Worm (Caenorhabditis elegans): Measurements from ENCODE around the gene fbxb-60.

fbxb-60 gene

ce11 chrV:19293025-19293424, 4.6 kb upstream of the fbxb-60 start, which contains the start of gene F55C9.5:
F55C9.5 (minus strand) TSS chrV:19293125.
- TF ChIP-seq lin-39 (tag; optimal IDR thresholded peaks at IDR 0.05) (no peak), nhr-23 (tag; optimal IDR thresholded peaks at IDR 0.05) (no peak), alr-1 (tag; optimal IDR thresholded peaks at IDR 0.05) (no peak), gmeb-1 (tag; optimal IDR thresholded peaks at IDR 0.05) (no peak), lin-11 (tag; optimal IDR thresholded peaks at IDR 0.05) (no peak), lsy-2 (tag; optimal IDR thresholded peaks at IDR 0.05) (no peak), ceh-82 (tag; optimal IDR thresholded peaks at IDR 0.05) (no peak), unc-55 (GFP tag; optimal IDR thresholded peaks at IDR 0.05) (no peak), nhr-6 (tag; optimal IDR thresholded peaks at IDR 0.05) (no peak)

DNA sequence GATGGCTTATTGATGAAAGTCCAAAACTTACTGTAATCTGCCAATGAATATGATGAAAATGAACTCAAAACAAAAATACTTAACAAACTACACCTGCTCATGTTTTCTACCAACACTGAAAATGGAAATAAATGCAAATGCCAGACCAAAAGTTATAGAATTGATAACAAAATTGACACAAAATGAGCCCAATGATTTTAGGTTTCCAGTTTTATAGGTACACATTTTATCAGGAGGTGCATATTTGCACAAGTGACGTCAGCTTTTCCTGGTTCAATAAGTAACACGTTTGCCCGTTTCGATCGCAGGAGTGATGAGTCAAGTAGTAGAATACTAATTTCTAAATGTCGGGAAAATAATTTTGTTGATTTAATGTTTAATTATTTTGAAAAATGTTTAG, 887 bp upstream of the fbxb-60 start, which contains the start of gene F55C9.6:
Gene F55C9.6 (minus strand): TSS at position 101 of the 400 bp plus-strand sequence.
- TF ChIP-seq mbf-1 (tag; optimal IDR thresholded peaks at IDR 0.05) (no peak), gmeb-1 (tag; optimal IDR thresholded peaks at IDR 0.05) (no peak), crh-2 (tag; optimal IDR thresholded peaks at IDR 0.05) (no peak), sma-9 (GFP tag; optimal IDR thresholded peaks at IDR 0.05) (no peak), sma-9 (tag; optimal IDR thresholded peaks at IDR 0.05) (no peak), nhr-25 (tag; optimal IDR thresholded peaks at IDR 0.05) (no peak), R02D3.7 (tag; optimal IDR thresholded peaks at IDR 0.05) (no peak), ZK546.5 (tag; optimal IDR thresholded peaks at IDR 0.05) (no peak), nhr-12 (tag; optimal IDR thresholded peaks at IDR 0.05) (no peak), zag-1 (tag; optimal IDR thresholded peaks at IDR 0.05) (no peak), lin-39 (tag; optimal IDR thresholded peaks at IDR 0.05) (no peak), ceh-82 (tag; optimal IDR thresholded peaks at IDR 0.05) (no peak), lin-11 (tag; optimal IDR thresholded peaks at IDR 0.05) (no peak), F13H6.1 (tag; optimal IDR thresholded peaks at IDR 0.05) (no peak), elt-3 (tag; optimal IDR thresholded peaks at IDR 0.05) (no peak), unc-55 (GFP tag; optimal IDR thresholded peaks at IDR 0.05) (no peak), nhr-23 (tag; optimal IDR thresholded peaks at IDR 0.05) (no peak)

ce11 chrV:19299262-19299661, 1.7 kb downstream of the fbxb-60 start, which contains the start of gene F55C9.14:
F55C9.14 (plus strand) TSS chrV:19299562.
- no peak for TF ChIP-seq crh-2 (tag; optimal IDR thresholded peaks at IDR 0.05)
- TF ChIP-seq lsy-2 (tag; optimal IDR thresholded peaks at IDR 0.05) = no peak
- no peak for TF ChIP-seq unc-62 (GFP tag; optimal IDR thresholded peaks at IDR 0.05)
- no peak for TF ChIP-seq nhr-77 (tag; optimal IDR thresholded peaks at IDR 0.05)
- TF ChIP-seq ztf-11 (tag; optimal IDR thresholded peaks at IDR 0.05) = no peak
- TF ChIP-seq ama-1 (optimal IDR thresholded peaks at IDR 0.05) = no peak
- no peak for TF ChIP-seq peb-1 (tag; optimal IDR thresholded peaks at IDR 0.05)
- TF ChIP-seq egl-27 (tag; optimal IDR thresholded peaks at IDR 0.05) = no peak
- no peak for TF ChIP-seq elt-1 (tag; optimal IDR thresholded peaks at IDR 0.05)
- TF ChIP-seq F13H6.1 (tag; optimal IDR thresholded peaks at IDR 0.05) = no peak
- no peak for TF ChIP-seq sem-4 (tag; optimal IDR thresholded peaks at IDR 0.05)
- no peak for TF ChIP-seq mbf-1 (tag; optimal IDR thresholded peaks at IDR 0.05)
- TF ChIP-seq nhr-6 (tag; optimal IDR thresholded peaks at IDR 0.05) = no peak
- no peak for TF ChIP-seq nhr-10 (tag; optimal IDR thresholded peaks at IDR 0.05)
- TF ChIP-seq C34F6.9 (tag; optimal IDR thresholded peaks at IDR 0.05) = no peak
- TF ChIP-seq gmeb-1 (tag; optimal IDR thresholded peaks at IDR 0.05) = no peak

DNA sequence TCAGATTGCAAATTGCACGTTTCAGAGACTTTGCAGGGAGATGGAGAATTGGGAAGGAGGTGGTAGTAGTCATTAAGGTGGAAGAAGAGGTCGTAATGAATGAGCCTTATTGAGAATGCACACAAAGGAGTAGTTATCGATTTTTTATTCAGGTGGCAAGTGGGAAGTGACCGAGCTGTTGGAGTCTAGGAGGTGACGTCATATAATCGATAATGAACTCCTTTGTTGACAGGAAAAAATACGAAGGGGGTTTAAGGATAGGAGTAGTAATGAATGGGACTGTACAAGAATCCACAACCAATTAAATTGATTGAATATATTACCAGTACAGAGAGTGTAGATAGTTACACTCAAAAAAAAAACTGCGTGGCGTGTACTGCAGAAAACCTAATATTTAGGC, 4.3 kb downstream of the fbxb-60 start, which contains the start of gene fbxb-62:
Gene fbxb-62 (minus strand): TSS at position 101 of the 400 bp plus-strand sequence.
- TF ChIP-seq lin-11 (tag; optimal IDR thresholded peaks at IDR 0.05) = no peak
- TF ChIP-seq Y55F3AM.14 (GFP tag; optimal IDR thresholded peaks at IDR 0.05) = no peak
- TF ChIP-seq nhr-12 (tag; optimal IDR thresholded peaks at IDR 0.05) = no peak
- TF ChIP-seq mbf-1 (tag; optimal IDR thresholded peaks at IDR 0.05) = no peak
- TF ChIP-seq dmd-4 (tag; optimal IDR thresholded peaks at IDR 0.05) = no peak
- no peak for TF ChIP-seq unc-39 (tag; optimal IDR thresholded peaks at IDR 0.05)
- no peak for TF ChIP-seq sma-9 (GFP tag; optimal IDR thresholded peaks at IDR 0.05)
- TF ChIP-seq sma-9 (tag; optimal IDR thresholded peaks at IDR 0.05) = no peak
- TF ChIP-seq unc-55 (GFP tag; optimal IDR thresholded peaks at IDR 0.05) = no peak
- TF ChIP-seq ZK546.5 (tag; optimal IDR thresholded peaks at IDR 0.05) = no peak
- no peak for TF ChIP-seq nhr-23 (tag; optimal IDR thresholded peaks at IDR 0.05)
- no peak for TF ChIP-seq sem-4 (tag; optimal IDR thresholded peaks at IDR 0.05)
- no peak for TF ChIP-seq nhr-25 (tag; optimal IDR thresholded peaks at IDR 0.05)
- no peak for TF ChIP-seq unc-62 (GFP tag; optimal IDR thresholded peaks at IDR 0.05)
- TF ChIP-seq aly-2 (tag; optimal IDR thresholded peaks at IDR 0.05) = no peak
- TF ChIP-seq mab-5 (tag; optimal IDR thresholded peaks at IDR 0.05) = no peak
- no peak for TF ChIP-seq nhr-77 (tag; optimal IDR thresholded peaks at IDR 0.05)

Data from whole organism, L2 larva.